Fruit fly (Drosophila melanogaster) whole organism, wandering third instar larva: ENCODE measurements around the gene Arl1.

Source experiments
- Abd-B ChIP-seq: fragments of >200 bp; optimal IDR thresholded peaks from 2 replicates; lab custom pipeline; 2017; ENCODE audit warnings: missing biosample characterization, missing genetic modification characterization
- CG32264 ChIP-seq: fragments of 200-800 bp; sonication (Bioruptor generic); optimal IDR thresholded peaks from 2 replicates; lab custom pipeline; 2016; ENCODE audit warnings: missing biosample characterization, missing genetic modification characterization
- CG9705 ChIP-seq: fragments of 200-800 bp; sonication (Bioruptor generic); optimal IDR thresholded peaks from 2 replicates; lab custom pipeline; 2018; ENCODE audit warnings: missing biosample characterization, mild to moderate bottlenecking, missing genetic modification characterization
- CrebA ChIP-seq: fragments of 200-800 bp; sonication (Bioruptor generic); optimal IDR thresholded peaks from 2 replicates; lab custom pipeline; 2016; ENCODE audit warnings: missing biosample characterization, mild to moderate bottlenecking, missing genetic modification characterization, borderline replicate concordance
- Dfd ChIP-seq: fragments of >200 bp; optimal IDR thresholded peaks from 2 replicates; lab custom pipeline; 2017; ENCODE audit warnings: missing biosample characterization, missing genetic modification characterization
- Dif ChIP-seq: fragments of 200-275, 200-300 bp; sonication (Bioruptor generic); optimal IDR thresholded peaks from 2 replicates; lab custom pipeline; 2018; ENCODE audit warnings: missing biosample characterization, missing genetic modification characterization; ENCODE audit not compliant: partially characterized antibody
- GATAd ChIP-seq: sonication (Bioruptor generic); optimal IDR thresholded peaks from 2 replicates; lab custom pipeline; 2016; ENCODE audit warnings: missing biosample characterization, missing genetic modification characterization
- HLH106 ChIP-seq: fragments of 200-800 bp; optimal IDR thresholded peaks from 3 replicates; lab custom pipeline; 2019; ENCODE audit warnings: missing biosample characterization, mild to moderate bottlenecking, missing genetic modification characterization, moderate library complexity
- Hnf4 ChIP-seq: fragments of 200-800 bp; sonication (Bioruptor generic); optimal IDR thresholded peaks from 2 replicates; lab custom pipeline; 2016; ENCODE audit warnings: missing biosample characterization, mild to moderate bottlenecking, missing genetic modification characterization
- Hr78 ChIP-seq: fragments of >200 bp; optimal IDR thresholded peaks from 2 replicates; lab custom pipeline; 2017; ENCODE audit warnings: missing biosample characterization, missing genetic modification characterization
- Hr83 ChIP-seq: fragments of 200-300 bp; sonication (Bioruptor generic); optimal IDR thresholded peaks from 2 replicates; lab custom pipeline; 2016; ENCODE audit warnings: missing biosample characterization, mild to moderate bottlenecking, missing genetic modification characterization, moderate library complexity; ENCODE audit not compliant: poor library complexity, severe bottlenecking
- Jra ChIP-seq: sonication (Bioruptor generic); optimal IDR thresholded peaks from 2 replicates; lab custom pipeline; 2016; ENCODE audit warnings: missing biosample characterization, missing genetic modification characterization
- Mio ChIP-seq: sonication (Bioruptor generic); optimal IDR thresholded peaks from 2 replicates; lab custom pipeline; 2016; ENCODE audit warnings: missing biosample characterization, missing genetic modification characterization
- Myc ChIP-seq: fragments of >200 bp; optimal IDR thresholded peaks from 2 replicates; lab custom pipeline; 2017
- N ChIP-seq: fragments of >200 bp; optimal IDR thresholded peaks from 2 replicates; lab custom pipeline; 2018; ENCODE audit warnings: missing biosample characterization, missing external identifiers, missing genetic modification characterization
- OdsH ChIP-seq: fragments of 200-800 bp; sonication (Bioruptor generic); optimal IDR thresholded peaks from 2 replicates; lab custom pipeline; 2016; ENCODE audit warnings: missing biosample characterization, mild to moderate bottlenecking, missing genetic modification characterization
- Rel ChIP-seq, 2 experiments: fragments of 200-800 bp; sonication (Bioruptor generic) in 1 of 2; optimal IDR thresholded peaks; 2 replicates in 1 of 2; 3 replicates in 1 of 2; lab custom pipeline; 2016 to 2019; ENCODE audit warnings: mild to moderate bottlenecking in 2 of 2, missing biosample characterization in 2 of 2, missing genetic modification characterization in 2 of 2, moderate library complexity in 1 of 2
- Sp1 ChIP-seq: fragments of 200-800 bp; sonication (Bioruptor generic); optimal IDR thresholded peaks from 3 replicates; lab custom pipeline; 2019; ENCODE audit warnings: missing biosample characterization, mild to moderate bottlenecking, missing genetic modification characterization, moderate library complexity
- Vsx2 ChIP-seq: fragments of 200-300, 225-300 bp; sonication (Bioruptor generic); optimal IDR thresholded peaks from 2 replicates; lab custom pipeline; 2018; ENCODE audit warnings: missing biosample characterization, missing genetic modification characterization; ENCODE audit not compliant: partially characterized antibody
- br ChIP-seq: fragments of 200-800 bp; sonication (Bioruptor generic); optimal IDR thresholded peaks from 2 replicates; lab custom pipeline; 2016; ENCODE audit warnings: missing biosample characterization, missing genetic modification characterization
- brk ChIP-seq: fragments of 200-800 bp; sonication (Bioruptor generic); optimal IDR thresholded peaks from 2 replicates; lab custom pipeline; 2016; ENCODE audit warnings: missing biosample characterization, mild to moderate bottlenecking, missing genetic modification characterization
- dl ChIP-seq, 2 experiments: fragments of 175-275, 200-275 bp in 1 of 2; fragments of 200-275 bp in 1 of 2; sonication (Bioruptor generic); optimal IDR thresholded peaks; lab custom pipeline; 2018; ENCODE audit warnings: mild to moderate bottlenecking in 2 of 2, missing biosample characterization in 2 of 2, missing genetic modification characterization in 2 of 2, moderate library complexity in 2 of 2; ENCODE audit not compliant: partially characterized antibody in 2 of 2, insufficient read depth in 1 of 2
- dmrt93B ChIP-seq: fragments of 200-800 bp; sonication (Bioruptor generic); optimal IDR thresholded peaks from 2 replicates; lab custom pipeline; 2018; ENCODE audit warnings: missing biosample characterization, mild to moderate bottlenecking, missing genetic modification characterization
- dsf ChIP-seq: sonication (Bioruptor generic); optimal IDR thresholded peaks from 2 replicates; lab custom pipeline; 2016; ENCODE audit warnings: missing biosample characterization, missing genetic modification characterization, borderline replicate concordance
- ey ChIP-seq: fragments of 200-800 bp; sonication (Bioruptor generic); optimal IDR thresholded peaks from 2 replicates; lab custom pipeline; 2016; ENCODE audit warnings: missing biosample characterization, missing genetic modification characterization
- foxo ChIP-seq, 2 experiments: fragments of 200-800 bp; sonication (Bioruptor generic); optimal IDR thresholded peaks; 2 replicates in 1 of 2; 3 replicates in 1 of 2; lab custom pipeline; 2016 to 2017; ENCODE audit warnings: missing biosample characterization in 2 of 2, missing genetic modification characterization in 2 of 2
- fru ChIP-seq: fragments of 200-800 bp; sonication (Bioruptor generic); optimal IDR thresholded peaks from 3 replicates; lab custom pipeline; 2016; ENCODE audit warnings: missing biosample characterization, mild to moderate bottlenecking, missing genetic modification characterization
- h ChIP-seq: fragments of 200-800 bp; sonication (Bioruptor generic); optimal IDR thresholded peaks from 3 replicates; lab custom pipeline; 2016; ENCODE audit warnings: missing biosample characterization, mild to moderate bottlenecking, missing genetic modification characterization
- jim ChIP-seq: fragments of 175-275, 200-325 bp; sonication (Bioruptor generic); optimal IDR thresholded peaks from 2 replicates; lab custom pipeline; 2016; ENCODE audit warnings: missing biosample characterization, mild to moderate bottlenecking, missing genetic modification characterization
- lola ChIP-seq: fragments of >200 bp; optimal IDR thresholded peaks from 2 replicates; lab custom pipeline; 2017; ENCODE audit warnings: missing biosample characterization, missing genetic modification characterization
- pan ChIP-seq: fragments of >200 bp; optimal IDR thresholded peaks from 2 replicates; lab custom pipeline; 2017
- psq ChIP-seq: fragments of 200-800 bp; sonication (Bioruptor generic); optimal IDR thresholded peaks from 3 replicates; lab custom pipeline; 2017; ENCODE audit warnings: missing biosample characterization, mild to moderate bottlenecking, missing genetic modification characterization, moderate library complexity
- rgr ChIP-seq: fragments of 200-800 bp; sonication (Bioruptor generic); optimal IDR thresholded peaks from 3 replicates; lab custom pipeline; 2016; ENCODE audit warnings: missing biosample characterization, mild to moderate bottlenecking, missing genetic modification characterization
- sage ChIP-seq: fragments of 200-800 bp; sonication (Bioruptor generic); optimal IDR thresholded peaks from 2 replicates; lab custom pipeline; 2016; ENCODE audit warnings: missing biosample characterization, mild to moderate bottlenecking, missing genetic modification characterization
- sv ChIP-seq: fragments of 200-800 bp; sonication (Bioruptor generic); optimal IDR thresholded peaks from 3 replicates; lab custom pipeline; 2016; ENCODE audit warnings: missing biosample characterization, missing genetic modification characterization
- tai ChIP-seq: sonication (Bioruptor generic); optimal IDR thresholded peaks from 2 replicates; lab custom pipeline; 2016; ENCODE audit warnings: missing biosample characterization, missing genetic modification characterization
- usp ChIP-seq: fragments of >200 bp; optimal IDR thresholded peaks from 2 replicates; lab custom pipeline; 2017; ENCODE audit warnings: missing biosample characterization, missing genetic modification characterization
- woc ChIP-seq: sonication (Bioruptor generic); optimal IDR thresholded peaks from 2 replicates; lab custom pipeline; 2016; ENCODE audit warnings: missing biosample characterization, mild to moderate bottlenecking, missing genetic modification characterization

Arl1 gene

DNA sequence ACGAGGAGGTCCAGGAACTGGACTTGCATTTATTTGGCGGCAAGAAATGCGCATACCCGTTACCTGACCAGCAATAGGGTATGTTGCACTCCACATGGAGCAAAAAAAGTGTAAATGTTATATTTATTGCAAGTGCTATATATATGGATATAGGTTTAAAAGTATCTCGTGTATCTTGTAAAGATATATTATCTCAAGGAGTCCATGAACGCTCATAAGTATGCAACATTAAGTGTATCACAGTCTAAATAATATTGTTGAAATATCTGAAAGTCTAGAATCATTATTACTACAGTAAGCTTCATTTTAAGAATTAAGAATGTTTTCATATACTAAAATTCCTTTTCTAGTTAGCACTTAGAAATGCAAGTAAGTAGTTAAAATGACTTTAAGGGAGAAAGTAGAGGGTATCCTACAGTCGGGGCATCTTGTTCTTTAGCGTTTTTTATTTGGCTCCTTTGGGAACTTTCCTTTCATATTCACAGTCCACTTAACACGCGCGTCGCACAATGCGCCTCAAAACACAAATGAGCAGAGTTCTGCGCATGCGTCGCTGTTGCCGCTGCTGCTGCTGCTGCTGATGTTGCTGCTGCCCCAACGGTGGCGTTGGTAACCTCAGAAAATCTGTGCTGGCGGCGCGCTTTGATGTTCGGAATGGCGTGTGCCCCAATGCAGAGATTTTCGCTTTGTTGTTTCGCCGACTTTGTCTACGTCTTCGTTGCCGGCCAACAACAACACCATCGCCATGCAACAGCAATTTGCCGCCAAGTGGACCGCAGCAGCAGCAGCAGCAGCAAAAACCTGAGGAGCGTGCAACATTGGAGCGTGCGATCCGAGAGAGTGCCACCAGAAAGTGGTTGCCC, 36.4 kb downstream of the Arl1 start:
- TF ChIP-seq Vsx2 (GFP tag; lab: Kevin White, UChicago) (no peak), fru (GFP tag; lab: Kevin White, UChicago) (peak; percentile 22), Mio (GFP tag; lab: Kevin White, UChicago) (no peak), dmrt93B (GFP tag; lab: Kevin White, UChicago) (peak; percentile 11), h (GFP tag; lab: Kevin White, UChicago) (peak; percentile 12), Dif (GFP tag; lab: Kevin White, UChicago) (no peak), ey (GFP tag; lab: Kevin White, UChicago) (peak; percentile 32), Hr78 (GFP tag; lab: Kevin White, UChicago) (no peak), CG9705 (GFP tag; lab: Kevin White, UChicago) (no peak), CG32264 (GFP tag; lab: Kevin White, UChicago) (no peak), Sp1 (GFP tag; lab: Kevin White, UChicago) (peak; percentile 40), Hr83 (GFP tag; lab: Kevin White, UChicago) (no peak), foxo (GFP tag; optimal IDR thresholded peaks at IDR 0.05; lab: Kevin White, UChicago) (peak in 1 of 2 experiments; percentile 41), br (no peak), Abd-B (GFP tag; lab: Kevin White, UChicago) (no peak), dl (GFP tag; optimal IDR thresholded peaks at IDR 0.05; lab: Kevin White, UChicago; ENCODE audit: insufficient read depth in 1 of 2, partially characterized antibody in 2 of 2) (no peak), usp (GFP tag; lab: Kevin White, UChicago) (no peak), OdsH (GFP tag; lab: Kevin White, UChicago) (peak; percentile 26), Hnf4 (GFP tag; lab: Kevin White, UChicago) (no peak), rgr (GFP tag; lab: Kevin White, UChicago) (peak; percentile 6), lola (GFP tag; lab: Kevin White, UChicago) (no peak), sage (GFP tag; lab: Kevin White, UChicago) (no peak), Rel (GFP tag; optimal IDR thresholded peaks at IDR 0.05; lab: Kevin White, UChicago) (no peak), Rel (tag; optimal IDR thresholded peaks at IDR 0.05; lab: Kevin White, UChicago) (no peak), pan (lab: Kevin White, UChicago) (no peak), psq (GFP tag; lab: Kevin White, UChicago) (no peak), GATAd (GFP tag; lab: Kevin White, UChicago) (no peak), CrebA (GFP tag; lab: Kevin White, UChicago) (no peak), Jra (GFP tag; lab: Kevin White, UChicago) (no peak), HLH106 (tag; lab: Kevin White, UChicago) (peak; percentile 3), Myc (lab: Kevin White, UChicago) (no peak), sv (GFP tag; lab: Kevin White, UChicago) (no peak), jim (no peak), tai (GFP tag; lab: Kevin White, UChicago) (no peak), Dfd (GFP tag; lab: Kevin White, UChicago) (peak; percentile 69), woc (GFP tag; lab: Kevin White, UChicago) (peak; percentile 43), dsf (GFP tag; lab: Kevin White, UChicago) (no peak)
- TF ChIP-seq, all 38 proteins: peak for 11

DNA sequence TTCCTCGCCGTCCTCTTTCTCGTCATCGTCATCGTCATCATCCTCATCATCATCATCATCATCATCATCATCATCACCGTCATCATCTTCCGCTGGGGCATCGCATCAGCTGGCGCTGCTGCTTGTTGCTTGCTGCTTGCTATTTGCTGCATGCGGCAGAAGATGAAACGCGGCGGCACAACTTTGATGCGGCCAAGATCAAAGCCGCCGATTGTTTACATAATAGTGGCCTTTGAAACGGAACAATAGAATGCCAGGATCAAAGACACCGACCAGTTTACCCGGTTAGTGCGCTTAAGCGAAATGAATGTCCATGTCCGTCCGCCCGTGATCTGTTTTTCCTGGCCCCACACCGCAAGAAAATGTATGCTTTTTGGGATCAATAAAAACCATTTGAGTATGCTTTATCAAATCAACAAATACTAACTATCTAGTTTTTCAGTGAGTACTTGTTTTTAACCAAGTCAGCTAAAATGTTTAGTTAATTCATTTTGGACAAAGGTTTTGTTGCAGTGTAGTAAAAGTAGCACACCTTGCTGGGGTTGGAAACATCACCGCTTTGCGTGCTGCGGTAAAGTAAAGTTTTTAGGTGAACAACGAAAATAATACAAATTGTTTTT, 38.2 kb downstream of the Arl1 start:
- TF ChIP-seq usp (GFP tag; lab: Kevin White, UChicago) (no peak), Hr83 (GFP tag; lab: Kevin White, UChicago) (no peak), Jra (GFP tag; lab: Kevin White, UChicago) (no peak), Hr78 (GFP tag; lab: Kevin White, UChicago) (no peak), fru (GFP tag; lab: Kevin White, UChicago) (peak; percentile 38), h (GFP tag; lab: Kevin White, UChicago) (peak; percentile 57), lola (GFP tag; lab: Kevin White, UChicago) (no peak), Vsx2 (GFP tag; lab: Kevin White, UChicago) (no peak), dmrt93B (GFP tag; lab: Kevin White, UChicago) (no peak), HLH106 (tag; lab: Kevin White, UChicago) (peak; percentile 36), br (peak; percentile 21), CG32264 (GFP tag; lab: Kevin White, UChicago) (no peak), Sp1 (GFP tag; lab: Kevin White, UChicago) (peak; percentile 2), rgr (GFP tag; lab: Kevin White, UChicago) (peak; percentile 25), Dfd (GFP tag; lab: Kevin White, UChicago) (no peak), OdsH (GFP tag; lab: Kevin White, UChicago) (peak; percentile 26), brk (GFP tag; lab: Kevin White, UChicago) (no peak), ey (GFP tag; lab: Kevin White, UChicago) (peak; percentile 19), Rel (GFP tag; optimal IDR thresholded peaks at IDR 0.05; lab: Kevin White, UChicago) (no peak), Rel (tag; optimal IDR thresholded peaks at IDR 0.05; lab: Kevin White, UChicago) (no peak), dl (GFP tag; optimal IDR thresholded peaks at IDR 0.05; lab: Kevin White, UChicago; ENCODE audit: insufficient read depth in 1 of 2, partially characterized antibody in 2 of 2) (no peak), GATAd (GFP tag; lab: Kevin White, UChicago) (no peak), CrebA (GFP tag; lab: Kevin White, UChicago) (no peak), CG9705 (GFP tag; lab: Kevin White, UChicago) (no peak), woc (GFP tag; lab: Kevin White, UChicago) (peak; percentile 22), foxo (GFP tag; optimal IDR thresholded peaks at IDR 0.05; lab: Kevin White, UChicago) (peak in 1 of 2 experiments; percentile 51), Abd-B (GFP tag; lab: Kevin White, UChicago) (no peak), tai (GFP tag; lab: Kevin White, UChicago) (no peak), Myc (lab: Kevin White, UChicago) (no peak), Hnf4 (GFP tag; lab: Kevin White, UChicago) (no peak), psq (GFP tag; lab: Kevin White, UChicago) (no peak), N (GFP tag; lab: Kevin White, UChicago) (no peak), sage (GFP tag; lab: Kevin White, UChicago) (no peak), jim (no peak), Mio (GFP tag; lab: Kevin White, UChicago) (no peak)
